Fruit fly (Drosophila melanogaster) whole organism, embryonic: ENCODE measurements around the gene swa.

Source experiments
- Bgb ChIP-seq: fragments of 200-800 bp; sonication (Bioruptor generic); IDR thresholded peaks from 2 replicates; pipeline ENCODE4 v1.3.6; 2022; ENCODE audit warnings: missing biosample characterization, missing genetic modification characterization; ENCODE audit not compliant: partially characterized antibody
- CG12071 ChIP-seq: fragments of 200-800 bp; sonication (Bioruptor generic); optimal IDR thresholded peaks from 3 replicates; lab custom pipeline; 2018; ENCODE audit warnings: missing biosample characterization, mild to moderate bottlenecking, missing genetic modification characterization
- CG13287 ChIP-seq: fragments of 200-800 bp; sonication (Bioruptor generic); IDR thresholded peaks from 2 replicates; pipeline ENCODE4 v1.3.6; 2022; ENCODE audit warnings: missing biosample characterization, missing genetic modification characterization; ENCODE audit not compliant: partially characterized antibody
- CG16813 ChIP-seq: fragments of 200-800 bp; sonication (Bioruptor generic); IDR thresholded peaks from 3 replicates; pipeline ENCODE4 v1.3.6; 2022; ENCODE audit warnings: missing biosample characterization, missing genetic modification characterization; ENCODE audit not compliant: partially characterized antibody
- CG18011 ChIP-seq: fragments of 200-800 bp; sonication (Bioruptor generic); optimal IDR thresholded peaks from 2 replicates; lab custom pipeline; 2017; ENCODE audit warnings: missing biosample characterization, missing genetic modification characterization, mild to moderate bottlenecking, moderate library complexity, missing genotype
- CG2129 ChIP-seq: fragments of 200-800 bp; sonication (Bioruptor generic); IDR thresholded peaks from 2 replicates; pipeline ENCODE4 v1.3.6; 2022; ENCODE audit warnings: missing biosample characterization, missing genetic modification characterization; ENCODE audit not compliant: partially characterized antibody
- CG3065 ChIP-seq: fragments of 200-800 bp; sonication (Bioruptor generic); optimal IDR thresholded peaks from 2 replicates; lab custom pipeline; 2016; ENCODE audit warnings: missing biosample characterization, missing genetic modification characterization
- CG34224 ChIP-seq: fragments of 200-800 bp; sonication (Bioruptor generic); IDR thresholded peaks from 3 replicates; pipeline ENCODE4 v1.3.6; 2022; ENCODE audit warnings: missing biosample characterization, missing genetic modification characterization; ENCODE audit not compliant: partially characterized antibody
- CG3726 ChIP-seq: fragments of 200-800 bp; sonication (Bioruptor generic); IDR thresholded peaks from 3 replicates; pipeline ENCODE4, ENCODE4 v1.3.6; 2022; ENCODE audit warnings: missing biosample characterization, missing genetic modification characterization
- CG3847 ChIP-seq: fragments of 200-800 bp; sonication (Bioruptor generic); IDR thresholded peaks from 2 replicates; pipeline ENCODE4 v1.3.6; 2022; ENCODE audit warnings: missing biosample characterization, missing genetic modification characterization
- CG6791 ChIP-seq: fragments of 200-800 bp; sonication (Bioruptor generic); IDR thresholded peaks from 3 replicates; pipeline ENCODE4 v1.3.6; 2022; ENCODE audit warnings: missing biosample characterization, missing genetic modification characterization; ENCODE audit not compliant: partially characterized antibody
- CG6854 ChIP-seq: fragments of 200-800 bp; sonication (Bioruptor generic); optimal IDR thresholded peaks from 3 replicates; lab custom pipeline; 2017; ENCODE audit warnings: missing biosample characterization, mild to moderate bottlenecking, missing genetic modification characterization
- CG7987 ChIP-seq: fragments of 200-800 bp; sonication (Bioruptor generic); optimal IDR thresholded peaks from 2 replicates; lab custom pipeline; 2018; ENCODE audit warnings: missing biosample characterization, mild to moderate bottlenecking, missing genetic modification characterization, moderate library complexity
- CG8290 ChIP-seq, 3 experiments: fragments of 200-800 bp; sonication (Bioruptor generic); optimal IDR thresholded peaks; 2 replicates each; lab custom pipeline; 2016 to 2019; ENCODE audit warnings: missing biosample characterization in 3 of 3, missing genetic modification characterization in 3 of 3, mild to moderate bottlenecking in 2 of 3, moderate library complexity in 1 of 3
- Dll ChIP-seq: fragments of 200-800 bp; sonication (Bioruptor generic); IDR thresholded peaks from 4 replicates; pipeline ENCODE4 v1.3.6; 2022; ENCODE audit warnings: missing biosample characterization, missing genetic modification characterization; ENCODE audit not compliant: partially characterized antibody
- Doc3 ChIP-seq: fragments of 200-800 bp; sonication (Bioruptor generic); IDR thresholded peaks from 3 replicates; pipeline ENCODE4 v1.3.6; 2022; ENCODE audit warnings: missing biosample characterization, missing genetic modification characterization; ENCODE audit not compliant: partially characterized antibody
- E2f2 ChIP-seq: fragments of 200-800 bp; sonication (Bioruptor generic); IDR thresholded peaks from 2 replicates; pipeline ENCODE4 v1.3.6; 2022; ENCODE audit warnings: missing biosample characterization, missing genetic modification characterization
- Gug ChIP-seq: fragments of 200-800 bp; sonication (Bioruptor generic); IDR thresholded peaks from 4 replicates; pipeline ENCODE4 v1.3.6; 2022; ENCODE audit warnings: missing biosample characterization, missing genetic modification characterization
- Lhr ChIP-seq: fragments of 200-800 bp; sonication (Bioruptor generic); optimal IDR thresholded peaks from 3 replicates; lab custom pipeline; 2017; ENCODE audit warnings: mild to moderate bottlenecking, missing biosample characterization, missing genetic modification reagents, missing genetic modification characterization
- Meics ChIP-seq: fragments of 200-800 bp; sonication (Bioruptor generic); optimal IDR thresholded peaks from 2 replicates; lab custom pipeline; 2017; ENCODE audit warnings: missing biosample characterization, mild to moderate bottlenecking, missing genetic modification characterization
- Oaz ChIP-seq: fragments of 200-800 bp; sonication (Bioruptor generic); IDR thresholded peaks from 2 replicates; pipeline ENCODE4 v1.3.6; 2022; ENCODE audit warnings: missing biosample characterization, missing genetic modification characterization
- Opbp ChIP-seq: fragments of 200-800 bp; sonication (Bioruptor generic); IDR thresholded peaks from 3 replicates; pipeline ENCODE4 v1.3.6; 2022; ENCODE audit warnings: missing biosample characterization, missing genetic modification characterization; ENCODE audit not compliant: partially characterized antibody
- Ptx1 ChIP-seq: fragments of 200-800 bp; sonication (Bioruptor generic); IDR thresholded peaks from 2 replicates; pipeline ENCODE4 v1.3.6; 2022; ENCODE audit warnings: missing biosample characterization, missing genetic modification characterization
- Scr ChIP-seq: fragments of 200-800 bp; sonication (Bioruptor generic); IDR thresholded peaks from 2 replicates; pipeline ENCODE4 v1.3.6; 2022; ENCODE audit warnings: missing biosample characterization, missing genetic modification characterization; ENCODE audit not compliant: partially characterized antibody
- amos ChIP-seq: fragments of 200-800 bp; sonication (Bioruptor generic); IDR thresholded peaks from 2 replicates; pipeline ENCODE4 v1.3.6; 2022; ENCODE audit warnings: missing biosample characterization, missing genetic modification characterization; ENCODE audit not compliant: partially characterized antibody
- bbx ChIP-seq: fragments of 200-800 bp; sonication (Bioruptor generic); IDR thresholded peaks from 2 replicates; pipeline ENCODE4 v1.3.6; 2022; ENCODE audit warnings: missing biosample characterization, missing genetic modification characterization; ENCODE audit not compliant: partially characterized antibody
- chinmo ChIP-seq: fragments of 200-800 bp; sonication (Bioruptor generic); IDR thresholded peaks from 4 replicates; pipeline ENCODE4 v1.3.6; 2022; ENCODE audit warnings: missing biosample characterization, missing genetic modification characterization; ENCODE audit not compliant: partially characterized antibody
- danr ChIP-seq: fragments of 200-800 bp; sonication (Bioruptor generic); IDR thresholded peaks from 2 replicates; pipeline ENCODE4 v1.3.6; 2022; ENCODE audit warnings: missing biosample characterization, missing genetic modification characterization
- dpn ChIP-seq, 2 experiments: fragments of 200-800 bp; sonication (Bioruptor generic); optimal IDR thresholded peaks; 3 replicates each; lab custom pipeline; 2016; ENCODE audit warnings: missing biosample characterization in 2 of 2, missing genetic modification characterization in 2 of 2
- fd3F ChIP-seq: fragments of 200-800 bp; sonication (Bioruptor generic); optimal IDR thresholded peaks from 2 replicates; lab custom pipeline; 2018; ENCODE audit warnings: missing biosample characterization, mild to moderate bottlenecking, missing genetic modification characterization, moderate library complexity
- gfzf ChIP-seq: fragments of 200-800 bp; sonication (Bioruptor generic); optimal IDR thresholded peaks from 2 replicates; lab custom pipeline; 2016; ENCODE audit warnings: missing biosample characterization, mild to moderate bottlenecking, missing genetic modification characterization, moderate library complexity
- hbn ChIP-seq: fragments of 200-800 bp; sonication (Bioruptor generic); IDR thresholded peaks from 2 replicates; pipeline ENCODE4 v1.3.6; 2022; ENCODE audit warnings: missing biosample characterization, missing genetic modification characterization; ENCODE audit not compliant: partially characterized antibody
- pzg ChIP-seq: fragments of 200-800 bp; sonication (Bioruptor generic); optimal IDR thresholded peaks from 3 replicates; lab custom pipeline; 2018; ENCODE audit warnings: missing biosample characterization, mild to moderate bottlenecking, missing genetic modification characterization, moderate library complexity
- row ChIP-seq: fragments of 200-800 bp; sonication (Bioruptor generic); IDR thresholded peaks from 3 replicates; pipeline ENCODE4 v1.3.6; 2022; ENCODE audit warnings: missing biosample characterization, missing genetic modification characterization
- sna ChIP-seq: fragments of 200-800 bp; sonication (Bioruptor generic); IDR thresholded peaks from 2 replicates; pipeline ENCODE4 v1.3.6; 2022; ENCODE audit warnings: missing biosample characterization, missing genetic modification characterization; ENCODE audit not compliant: partially characterized antibody
- stwl ChIP-seq: fragments of 200-800 bp; sonication (Bioruptor generic); optimal IDR thresholded peaks from 3 replicates; lab custom pipeline; 2018; ENCODE audit warnings: missing biosample characterization, mild to moderate bottlenecking, missing genetic modification characterization, moderate library complexity
- unc-4 ChIP-seq: fragments of 200-800 bp; sonication (Bioruptor generic); IDR thresholded peaks from 2 replicates; pipeline ENCODE4 v1.3.6; 2022; ENCODE audit warnings: missing biosample characterization, missing genetic modification characterization; ENCODE audit not compliant: partially characterized antibody
- zen2 ChIP-seq: fragments of 200-800 bp; sonication (Bioruptor generic); IDR thresholded peaks from 3 replicates; pipeline ENCODE4 v1.3.6; 2022; ENCODE audit warnings: missing biosample characterization, missing genetic modification characterization; ENCODE audit not compliant: partially characterized antibody

Gene swa

dm6 chrX:6366357-6366691 is 816 bp upstream of the swa start (continued):
- TF ChIP-seq Bgb (GFP tag; lab: Robert Waterston, UW), result no peak
- peak; percentile 87 for TF ChIP-seq CG12071 (GFP tag; lab: Kevin White, UChicago)
- TF ChIP-seq CG3847 (GFP tag; lab: Robert Waterston, UW), result peak; percentile 88
- peak; percentile 52 for TF ChIP-seq CG3065
- peak; percentile 84 for TF ChIP-seq Oaz
- peak; percentile 91 for TF ChIP-seq Ptx1 (GFP tag; lab: Robert Waterston, UW)
- TF ChIP-seq fd3F (GFP tag; lab: Kevin White, UChicago), result peak; percentile 84
- TF ChIP-seq danr (GFP tag; lab: Robert Waterston, UW), result peak; percentile 77
- peak; percentile 88 for TF ChIP-seq dpn (GFP tag; optimal IDR thresholded peaks at IDR 0.05; lab: Kevin White, UChicago)

dm6 chrX:6361215-6361614 is 4.3 kb downstream of the swa start:
- TF ChIP-seq CG6854 (GFP tag; lab: Kevin White, UChicago) (no peak), Gug (GFP tag; lab: Robert Waterston, UW) (no peak), CG3726 (GFP tag; lab: Robert Waterston, UW) (no peak), Dll (GFP tag; lab: Robert Waterston, UW) (0 out of 4 replicates have a peak, but pooled peaks have one; percentile 18), sna (peak; percentile 65; the same call in 1 of the 2 replicates), chinmo (GFP tag; lab: Robert Waterston, UW) (0 out of 4 replicates have a peak, but pooled peaks have one; percentile 12), Doc3 (GFP tag; lab: Robert Waterston, UW) (peak; percentile 34; the same call in 1 of the 3 replicates), CG2129 (no peak), Scr (peak; percentile 46), CG34224 (GFP tag; lab: Robert Waterston, UW) (peak; percentile 51; the same call in 2 of the 3 replicates), CG16813 (GFP tag; lab: Robert Waterston, UW) (peak; percentile 44; the same call in 2 of the 3 replicates), zen2 (GFP tag; lab: Robert Waterston, UW) (peak; percentile 29; the same call in 2 of the 3 replicates), amos (peak; percentile 19; the same call in 1 of the 2 replicates), unc-4 (GFP tag; lab: Robert Waterston, UW) (peak; percentile 27; the same call in 1 of the 2 replicates), hbn (peak; percentile 23; the same call in 1 of the 2 replicates), pzg (GFP tag; lab: Kevin White, UChicago) (peak; percentile 14), stwl (tag; lab: Kevin White, UChicago) (peak; percentile 100), E2f2 (GFP tag; lab: Robert Waterston, UW) (no peak), gfzf (GFP tag; lab: Kevin White, UChicago) (peak; percentile 38), Opbp (GFP tag; lab: Robert Waterston, UW) (peak; percentile 63; the same call in 2 of the 3 replicates), Meics (GFP tag; lab: Kevin White, UChicago) (peak; percentile 77), CG13287 (GFP tag; lab: Robert Waterston, UW) (peak; percentile 48; the same call in 1 of the 2 replicates), CG8290 (GFP tag; optimal IDR thresholded peaks at IDR 0.05; lab: Kevin White, UChicago) (no peak), CG8290 (tag; optimal IDR thresholded peaks at IDR 0.05; lab: Kevin White, UChicago) (peak in 1 of 2 experiments; percentile 43), CG7987 (no peak), bbx (peak; percentile 37; the same call in 1 of the 2 replicates), row (GFP tag; lab: Robert Waterston, UW) (no peak; the same call in 2 of the 3 replicates), Lhr (GFP tag; lab: Kevin White, UChicago) (no peak), CG18011 (GFP tag; lab: Kevin White, UChicago) (no peak), CG6791 (GFP tag; lab: Robert Waterston, UW) (peak; percentile 48; the same call in 2 of the 3 replicates)
